Worm (Caenorhabditis elegans): ENCODE results near the gene C08B6.18.
A peak's percentile ranks its signal among the peaks of the same experiment; 100 is the strongest.

C08B6.18 gene

ce11 chrV:10179235-10179634 is 45.3 kb upstream of the C08B6.18 start, which contains the start of gene cul-5 (continued):
- no peak for TF ChIP-seq aptf-3 (GFP tag; IDR thresholded peaks at IDR 0.05)

- TF ChIP-seq mcd-1 (GFP tag; IDR thresholded peaks at IDR 0.05), result peak; percentile 91
- TF ChIP-seq cebp-1 (GFP tag; IDR thresholded peaks at IDR 0.05), result no peak
- TF ChIP-seq cebp-1 (tag; optimal IDR thresholded peaks at IDR 0.05), result peak; percentile 32
- TF ChIP-seq ceh-100 (GFP tag; IDR thresholded peaks at IDR 0.05), result peak; percentile 91
- TF ChIP-seq let-607 (tag; optimal IDR thresholded peaks at IDR 0.05), result peak in 1 of 2 experiments; percentile 6
- TF ChIP-seq ztf-18 (tag; optimal IDR thresholded peaks at IDR 0.05), result peak; percentile 30
- peak; percentile 56 for TF ChIP-seq ceh-27 (GFP tag; optimal IDR thresholded peaks at IDR 0.05)
- peak; percentile 31 for TF ChIP-seq lin-40 (tag; optimal IDR thresholded peaks at IDR 0.05)
- TF ChIP-seq ZK185.1 (tag; optimal IDR thresholded peaks at IDR 0.05; ENCODE audit: poor library complexity, severe bottlenecking), result peak; percentile 2
- no peak for TF ChIP-seq B0336.3 (GFP tag; IDR thresholded peaks at IDR 0.05)
- TF ChIP-seq hmg-1.2 (GFP tag; IDR thresholded peaks at IDR 0.05), result peak; percentile 10; the same call in 1 of the 2 replicates
- TF ChIP-seq lin-35 (GFP tag; optimal IDR thresholded peaks at IDR 0.05), result no peak
- peak; percentile 16 for TF ChIP-seq nhr-80 (tag; optimal IDR thresholded peaks at IDR 0.05)
- peak; percentile 44 for TF ChIP-seq attf-5 (GFP tag; optimal IDR thresholded peaks at IDR 0.05)
- 0 out of 2 replicates have a peak, but pooled peaks have one; percentile 18 for TF ChIP-seq attf-3 (GFP tag; conservative IDR thresholded peaks at IDR 0.05)
- no peak for TF ChIP-seq ekl-4 (GFP tag; IDR thresholded peaks at IDR 0.05)
- peak; percentile 58; the same call in 1 of the 2 replicates for TF ChIP-seq dox-1 (GFP tag; IDR thresholded peaks at IDR 0.05)
- no peak for TF ChIP-seq nhr-27 (tag; optimal IDR thresholded peaks at IDR 0.05)
- no peak for TF ChIP-seq hlh-12 (tag; optimal IDR thresholded peaks at IDR 0.05)
- no peak for TF ChIP-seq snpc-4 (GFP tag; optimal IDR thresholded peaks at IDR 0.05)
- TF ChIP-seq snpc-4 (tag; optimal IDR thresholded peaks at IDR 0.05), result peak in 2 of 4 experiments; percentile 14 to 23
- no peak for TF ChIP-seq efl-1 (GFP tag; optimal IDR thresholded peaks at IDR 0.05)
- TF ChIP-seq D2030.7 (GFP tag; IDR thresholded peaks at IDR 0.05), result no peak
- no peak for TF ChIP-seq lin-26 (GFP tag; IDR thresholded peaks at IDR 0.05)
- peak; percentile 43 for TF ChIP-seq K12H6.12 (tag; optimal IDR thresholded peaks at IDR 0.05)
Observed at ce11 chrV:10178166-10178565, 44.2 kb upstream of the C08B6.18 start.

- peak; percentile 63 for TF ChIP-seq lin-40 (tag; optimal IDR thresholded peaks at IDR 0.05)
- 0 out of 2 replicates have a peak, but pooled peaks have one; percentile 24 for TF ChIP-seq egl-18 (GFP tag; IDR thresholded peaks at IDR 0.05)
- TF ChIP-seq attf-5 (GFP tag; optimal IDR thresholded peaks at IDR 0.05), result no peak
- TF ChIP-seq tbx-9 (tag; optimal IDR thresholded peaks at IDR 0.05; ENCODE audit: borderline replicate concordance), result no peak
- TF ChIP-seq lag-1 (GFP tag; IDR thresholded peaks at IDR 0.05), result no peak
- peak; percentile 45; the same call in 1 of the 2 replicates for TF ChIP-seq pbrm-1 (GFP tag; IDR thresholded peaks at IDR 0.05)
- TF ChIP-seq mcd-1 (GFP tag; IDR thresholded peaks at IDR 0.05), result peak; percentile 61
- TF ChIP-seq B0336.3 (GFP tag; IDR thresholded peaks at IDR 0.05), result 0 out of 2 replicates have a peak, but pooled peaks have one; percentile 17
- 0 out of 2 replicates have a peak, but pooled peaks have one; percentile 30 for TF ChIP-seq C06A6.2 (GFP tag; conservative IDR thresholded peaks at IDR 0.05)
- TF ChIP-seq mel-28 (tag; optimal IDR thresholded peaks at IDR 0.05; ENCODE audit: borderline replicate concordance), result no peak
- TF ChIP-seq lin-26 (GFP tag; IDR thresholded peaks at IDR 0.05), result no peak
- no peak for TF ChIP-seq F55B11.4 (tag; optimal IDR thresholded peaks at IDR 0.05; ENCODE audit: borderline replicate concordance, insufficient read depth)
- TF ChIP-seq B0261.1 (tag; optimal IDR thresholded peaks at IDR 0.05), result no peak
- TF ChIP-seq K12H6.12 (tag; optimal IDR thresholded peaks at IDR 0.05), result peak; percentile 83
- 0 out of 2 replicates have a peak, but pooled peaks have one; percentile 51 for TF ChIP-seq dox-1 (GFP tag; IDR thresholded peaks at IDR 0.05)
- no peak for TF ChIP-seq madf-6 (GFP tag; IDR thresholded peaks at IDR 0.05)
- no peak for TF ChIP-seq cebp-1 (GFP tag; IDR thresholded peaks at IDR 0.05)
- TF ChIP-seq cebp-1 (tag; optimal IDR thresholded peaks at IDR 0.05), result peak; percentile 71
- TF ChIP-seq nfyb-1 (GFP tag; IDR thresholded peaks at IDR 0.05), result peak; percentile 85
- TF ChIP-seq ceh-27 (GFP tag; optimal IDR thresholded peaks at IDR 0.05), result peak; percentile 58
- TF ChIP-seq chd-7 (tag; optimal IDR thresholded peaks at IDR 0.05), result peak; percentile 57
- no peak for TF ChIP-seq lsy-27 (tag; optimal IDR thresholded peaks at IDR 0.05; ENCODE audit: borderline replicate concordance, insufficient read depth)
- TF ChIP-seq somi-1 (GFP tag; optimal IDR thresholded peaks at IDR 0.05), result peak; percentile 69
- peak; percentile 63; the same call in 1 of the 2 replicates for TF ChIP-seq rcor-1 (GFP tag; IDR thresholded peaks at IDR 0.05)
- TF ChIP-seq F39B2.1 (GFP tag; IDR thresholded peaks at IDR 0.05), result no peak
- TF ChIP-seq repo-1 (tag; optimal IDR thresholded peaks at IDR 0.05), result no peak
- peak in 1 of 3 experiments; percentile 41 for TF ChIP-seq lin-35 (GFP tag; optimal IDR thresholded peaks at IDR 0.05)
- peak; percentile 29 for TF ChIP-seq ZK185.1 (tag; optimal IDR thresholded peaks at IDR 0.05; ENCODE audit: poor library complexity, severe bottlenecking)
- TF ChIP-seq snpc-4 (GFP tag; optimal IDR thresholded peaks at IDR 0.05), result no peak
- peak in 1 of 4 experiments; percentile 5 for TF ChIP-seq snpc-4 (tag; optimal IDR thresholded peaks at IDR 0.05)
Observed at ce11 chrV:10174632-10175075, 40.7 kb upstream of the C08B6.18 start.

Data from whole organism, young adult.